Worm (Caenorhabditis elegans) whole organism, L1 larva: Measurements from ENCODE around the gene R07E3.4.

Experiments
- F16B12.6 ChIP-seq: fragments of 150-350 bp; optimal IDR thresholded peaks from 2 replicates; lab custom pipeline; 2014; ENCODE audit warnings: missing biosample characterization, missing genetic modification characterization
- alr-1 ChIP-seq: fragments of 200-800 bp; sonication (Bioruptor generic); optimal IDR thresholded peaks from 2 replicates; lab custom pipeline; 2018; ENCODE audit warnings: borderline replicate concordance, mild to moderate bottlenecking, missing genetic modification characterization, missing compliant biosample characterization
- blmp-1 ChIP-seq: fragments of 150-350 bp; optimal IDR thresholded peaks from 2 replicates; lab custom pipeline; 2014; ENCODE audit warnings: missing biosample characterization, missing genetic modification characterization
- ces-1 ChIP-seq: fragments of 150-350 bp; optimal IDR thresholded peaks from 2 replicates; lab custom pipeline; 2014; ENCODE audit warnings: missing biosample characterization, missing genetic modification reagents, missing genetic modification characterization
- dpl-1 ChIP-seq, 3 experiments: fragments of 150-350 bp in 2 of 3; sonication (generic microtip) in 1 of 3; optimal IDR thresholded peaks; 2 replicates each; lab custom pipeline; 2014 to 2017; ENCODE audit warnings: missing biosample characterization in 3 of 3, missing genetic modification characterization in 3 of 3, missing genetic modification reagents in 3 of 3
- efl-1 ChIP-seq, 4 experiments: fragments of 150-350 bp; optimal IDR thresholded peaks in 3 of 4; peaks in 1 of 4; 1 replicate in 1 of 4; 2 replicates in 3 of 4; lab custom pipeline; 2014; ENCODE audit warnings: missing biosample characterization in 2 of 4, missing genetic modification characterization in 2 of 4, missing genetic modification reagents in 2 of 4
- egl-13 ChIP-seq: sonication (generic microtip); optimal IDR thresholded peaks from 2 replicates; lab custom pipeline; 2016; ENCODE audit warnings: missing genotype, missing genetic modification reagents, missing genetic modification characterization, missing compliant biosample characterization
- elt-3 ChIP-seq, 6 experiments: fragments of 150-350 bp in 1 of 6; sonication (generic microtip); optimal IDR thresholded peaks; 2 replicates each; lab custom pipeline; 2017 to 2018; ENCODE audit warnings: missing biosample characterization in 6 of 6, missing genetic modification characterization in 6 of 6, inconsistent platforms in 1 of 6
- fkh-10 ChIP-seq: sonication (generic microtip); optimal IDR thresholded peaks from 2 replicates; lab custom pipeline; 2017; ENCODE audit warnings: missing biosample characterization, missing genetic modification reagents, missing genetic modification characterization
- fkh-8 ChIP-seq: sonication (generic microtip); optimal IDR thresholded peaks from 2 replicates; lab custom pipeline; 2016; ENCODE audit warnings: mild to moderate bottlenecking, missing genetic modification characterization, missing compliant biosample characterization
- grh-1 ChIP-seq: fragments of 200-800 bp; sonication (Bioruptor generic); IDR thresholded peaks from 2 replicates; pipeline ENCODE4 v1.3.6; 2022; ENCODE audit warnings: missing genetic modification reagents, missing genetic modification characterization, missing compliant biosample characterization
- hlh-17 ChIP-seq: fragments of 200-800 bp; sonication (Bioruptor generic); optimal IDR thresholded peaks from 2 replicates; lab custom pipeline; 2018; ENCODE audit warnings: missing genetic modification characterization, mild to moderate bottlenecking, missing compliant biosample characterization, moderate library complexity, borderline replicate concordance
- hpl-2 ChIP-seq: fragments of 150-350 bp; optimal IDR thresholded peaks from 2 replicates; lab custom pipeline; 2014; ENCODE audit warnings: missing biosample characterization, missing genetic modification reagents, missing genetic modification characterization
- isw-1 ChIP-seq: fragments of 200-800 bp; sonication (Bioruptor generic); IDR thresholded peaks from 2 replicates; pipeline ENCODE4 v1.3.6; 2022; ENCODE audit warnings: missing genetic modification characterization, missing compliant biosample characterization
- lin-14 ChIP-seq: fragments of 200-800 bp; sonication (Bioruptor generic); optimal IDR thresholded peaks from 2 replicates; lab custom pipeline; 2018; ENCODE audit warnings: mild to moderate bottlenecking, missing genetic modification characterization, moderate library complexity, missing compliant biosample characterization
- lin-15B ChIP-seq: fragments of 150-350 bp; sonication (generic microtip); optimal IDR thresholded peaks from 3 replicates; lab custom pipeline; 2014; ENCODE audit warnings: missing biosample characterization, missing genetic modification characterization
- lir-3 ChIP-seq: sonication (generic microtip); optimal IDR thresholded peaks from 2 replicates; lab custom pipeline; 2016; ENCODE audit warnings: mild to moderate bottlenecking, missing genetic modification characterization, moderate library complexity, missing compliant biosample characterization; ENCODE audit not compliant: poor library complexity
- lsy-2 ChIP-seq, 2 experiments: fragments of 150-350 bp; optimal IDR thresholded peaks; 2 replicates each; lab custom pipeline; 2014; ENCODE audit warnings: missing biosample characterization in 2 of 2, missing genetic modification characterization in 2 of 2
- mdl-1 ChIP-seq, 2 experiments: fragments of 150-350 bp; optimal IDR thresholded peaks; 2 replicates each; lab custom pipeline; 2014 to 2017; ENCODE audit warnings: missing biosample characterization in 2 of 2, missing genetic modification characterization in 2 of 2, inconsistent platforms in 1 of 2
- mep-1 ChIP-seq: fragments of 150-350 bp; optimal IDR thresholded peaks from 2 replicates; lab custom pipeline; 2014; ENCODE audit warnings: missing biosample characterization, missing genetic modification characterization
- nhr-12 ChIP-seq: sonication (generic microtip); optimal IDR thresholded peaks from 2 replicates; lab custom pipeline; 2017; ENCODE audit warnings: missing biosample characterization, missing genetic modification characterization
- nhr-20 ChIP-seq: sonication (generic microtip); optimal IDR thresholded peaks from 2 replicates; lab custom pipeline; 2016; ENCODE audit warnings: mild to moderate bottlenecking, missing genetic modification characterization, missing compliant biosample characterization
- nhr-71 ChIP-seq: sonication (generic microtip); optimal IDR thresholded peaks from 2 replicates; lab custom pipeline; 2016; ENCODE audit warnings: mild to moderate bottlenecking, missing genetic modification characterization, moderate library complexity, missing compliant biosample characterization
- nhr-85 ChIP-seq: sonication (generic microtip); peaks from one replicate; lab custom pipeline; 2016; ENCODE audit warnings: missing genetic modification characterization, inconsistent platforms, missing compliant biosample characterization
- nhr-90 ChIP-seq: sonication (generic microtip); optimal IDR thresholded peaks from 2 replicates; lab custom pipeline; 2016; ENCODE audit warnings: mild to moderate bottlenecking, missing genetic modification characterization, missing compliant biosample characterization; ENCODE audit not compliant: poor library complexity
- pag-3 ChIP-seq: sonication (generic microtip); optimal IDR thresholded peaks from 2 replicates; lab custom pipeline; 2017; ENCODE audit warnings: missing genetic modification characterization, mild to moderate bottlenecking, missing compliant biosample characterization, antibody characterized with exemption, borderline replicate concordance; ENCODE audit not compliant: insufficient read depth
- rnt-1 ChIP-seq: sonication (generic microtip); optimal IDR thresholded peaks from 2 replicates; lab custom pipeline; 2016; ENCODE audit warnings: mild to moderate bottlenecking, missing genetic modification characterization, moderate library complexity, missing compliant biosample characterization
- snu-23 ChIP-seq: sonication (generic microtip); optimal IDR thresholded peaks from 2 replicates; lab custom pipeline; 2016; ENCODE audit warnings: missing genetic modification characterization, missing compliant biosample characterization
- unc-130 ChIP-seq: fragments of 150-350 bp; optimal IDR thresholded peaks from 2 replicates; lab custom pipeline; 2017; ENCODE audit warnings: missing biosample characterization, missing genetic modification characterization, inconsistent platforms
- zag-1 ChIP-seq: fragments of 150-350 bp; optimal IDR thresholded peaks from 2 replicates; lab custom pipeline; 2014; ENCODE audit warnings: missing biosample characterization, missing genetic modification characterization
- zip-4 ChIP-seq: fragments of 200-800 bp; sonication (Bioruptor generic); optimal IDR thresholded peaks from 2 replicates; lab custom pipeline; 2018; ENCODE audit warnings: mild to moderate bottlenecking, missing genetic modification characterization, moderate library complexity, missing compliant biosample characterization
- ztf-11 ChIP-seq, 2 experiments: sonication (generic microtip); optimal IDR thresholded peaks; 2 replicates each; lab custom pipeline; 2016 to 2017; ENCODE audit warnings: missing genetic modification characterization in 2 of 2, missing biosample characterization in 1 of 2, missing compliant biosample characterization in 1 of 2

R07E3.4 gene

ce11 chrX:10304178-10304577 lies 29.0 kb downstream of the R07E3.4 start, which contains the start of gene fipr-21:
Gene fipr-21 (plus strand): TSS chrX:10304529.
- TF ChIP-seq F16B12.6 (no peak), nhr-71 (peak; percentile 32), nhr-85 (peak; percentile 92), ztf-11 (tag; optimal IDR thresholded peaks at IDR 0.05; lab: Kevin White, UChicago) (no peak), mdl-1 (tag; optimal IDR thresholded peaks at IDR 0.05; lab: Kevin White, UChicago) (peak in 1 of 2 experiments; percentile 31), mep-1 (peak; percentile 25), rnt-1 (tag; lab: Kevin White, UChicago) (peak; percentile 3), snu-23 (GFP tag; lab: Kevin White, UChicago) (peak; percentile 44), zag-1 (no peak), elt-3 (tag; optimal IDR thresholded peaks at IDR 0.05; lab: Kevin White, UChicago) (peak in 2 of 6 experiments; percentile 8 to 67), lin-14 (GFP tag; lab: Kevin White, UChicago) (peak; percentile 68), isw-1 (GFP tag; lab: Robert Waterston, UW) (no peak), nhr-20 (tag; lab: Kevin White, UChicago) (peak; percentile 63), nhr-12 (tag; lab: Kevin White, UChicago) (no peak), blmp-1 (tag; lab: Kevin White, UChicago) (peak; percentile 88), lsy-2 (tag; optimal IDR thresholded peaks at IDR 0.05; lab: Kevin White, UChicago) (peak in 1 of 2 experiments; percentile 11), lir-3 (tag; lab: Kevin White, UChicago) (no peak)

- no peak for TF ChIP-seq ces-1 (GFP tag; lab: Kevin White, UChicago)
- TF ChIP-seq unc-130 (tag; lab: Kevin White, UChicago), result no peak
- no peak for TF ChIP-seq hlh-17 (GFP tag; lab: Kevin White, UChicago)
- no peak for TF ChIP-seq nhr-71
- no peak for TF ChIP-seq hpl-2 (GFP tag; lab: Kevin White, UChicago)
- no peak for TF ChIP-seq nhr-12 (tag; lab: Kevin White, UChicago)
- no peak for TF ChIP-seq blmp-1 (tag; lab: Kevin White, UChicago)
- TF ChIP-seq fkh-10, result no peak
- no peak for TF ChIP-seq zip-4
- no peak for TF ChIP-seq pag-3 (tag; lab: Kevin White, UChicago)
- TF ChIP-seq egl-13 (tag; lab: Kevin White, UChicago), result no peak
- TF ChIP-seq, all 84 proteins: peak for 0
Measured at ce11 chrX:10302430-10302829, 30.7 kb downstream of the R07E3.4 start, which contains the start of gene fip-5. Gene fip-5 (plus strand): TSS chrX:10302741.

ce11 chrX:10301920-10302319 lies 31.2 kb downstream of the R07E3.4 start:
- TF ChIP-seq snu-23 (GFP tag; lab: Kevin White, UChicago), result peak; percentile 8
- peak; percentile 75 for TF ChIP-seq nhr-20 (tag; lab: Kevin White, UChicago)
- no peak for TF ChIP-seq fkh-8 (tag; lab: Kevin White, UChicago)
- TF ChIP-seq nhr-71, result peak; percentile 38
- no peak for TF ChIP-seq dpl-1 (GFP tag; optimal IDR thresholded peaks at IDR 0.05; lab: Kevin White, UChicago)
- TF ChIP-seq mdl-1 (tag; optimal IDR thresholded peaks at IDR 0.05; lab: Kevin White, UChicago), result no peak
- TF ChIP-seq lin-14 (GFP tag; lab: Kevin White, UChicago), result peak; percentile 48
- TF ChIP-seq nhr-85, result peak; percentile 93
- TF ChIP-seq nhr-12 (tag; lab: Kevin White, UChicago), result no peak
- TF ChIP-seq elt-3 (tag; optimal IDR thresholded peaks at IDR 0.05; lab: Kevin White, UChicago), result peak in 1 of 6 experiments; percentile 9
- TF ChIP-seq nhr-90, result no peak
- TF ChIP-seq lin-15B (tag; lab: Kevin White, UChicago), result no peak
- TF ChIP-seq alr-1, result no peak
- TF ChIP-seq grh-1 (GFP tag; lab: Robert Waterston, UW), result 0 out of 2 replicates have a peak, but pooled peaks have one; percentile 19

- TF ChIP-seq zag-1, result no peak
- TF ChIP-seq efl-1 (optimal IDR thresholded peaks at IDR 0.05; lab: Kevin White, UChicago), result no peak
- TF ChIP-seq efl-1 (GFP tag; optimal IDR thresholded peaks at IDR 0.05 in 1 of 2; lab: Kevin White, UChicago), result peak in 1 of 2 experiments; percentile 60
Measured at ce11 chrX:10297410-10297809, 35.7 kb downstream of the R07E3.4 start.
